Fruit fly (Drosophila melanogaster): Measurements from ENCODE around the gene CG1161.

CG1161 gene

DNA sequence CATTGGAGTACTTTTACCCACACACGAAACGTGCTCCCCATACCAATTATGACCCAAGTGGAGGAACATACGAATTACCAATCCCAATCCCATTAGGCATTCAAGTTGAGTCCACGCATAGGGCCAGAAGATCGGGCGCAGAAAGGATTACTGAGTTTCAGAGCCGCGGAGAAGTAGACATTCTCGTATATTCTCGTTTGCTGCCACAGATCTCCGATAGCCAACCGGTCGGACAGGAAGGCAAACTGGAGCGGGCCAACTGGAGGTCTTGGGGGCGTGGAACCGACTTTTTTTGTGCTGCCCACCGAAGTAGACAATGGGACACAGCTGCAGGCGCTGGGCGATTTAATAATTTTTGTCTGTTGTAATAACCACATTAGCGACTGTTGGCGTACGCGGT, 34.1 kb downstream of the CG1161 start:
- TF ChIP-seq bab1 (GFP tag; optimal IDR thresholded peaks at IDR 0.05) (no peak), Crg-1 (GFP tag; optimal IDR thresholded peaks at IDR 0.05) (no peak), CG12768 (GFP tag; optimal IDR thresholded peaks at IDR 0.05) (no peak), CG14711 (tag; optimal IDR thresholded peaks at IDR 0.05) (no peak), CG7101 (tag; optimal IDR thresholded peaks at IDR 0.05) (no peak), CG5204 (GFP tag; optimal IDR thresholded peaks at IDR 0.05) (no peak), CG7045 (GFP tag; optimal IDR thresholded peaks at IDR 0.05) (no peak), CG11617 (GFP tag; optimal IDR thresholded peaks at IDR 0.05) (no peak), CG33017 (tag; optimal IDR thresholded peaks at IDR 0.05) (no peak), cic (GFP tag; optimal IDR thresholded peaks at IDR 0.05) (no peak), pad (GFP tag; optimal IDR thresholded peaks at IDR 0.05) (no peak), ovo (GFP tag; optimal IDR thresholded peaks at IDR 0.05) (no peak), kay (GFP tag; ENCODE audit: borderline replicate concordance) (no peak), Mnt (GFP tag; optimal IDR thresholded peaks at IDR 0.05) (no peak), cnc (optimal IDR thresholded peaks at IDR 0.05) (no peak), CG1620 (GFP tag; optimal IDR thresholded peaks at IDR 0.05) (no peak), Hr96 (GFP tag; optimal IDR thresholded peaks at IDR 0.05) (no peak)

DNA sequence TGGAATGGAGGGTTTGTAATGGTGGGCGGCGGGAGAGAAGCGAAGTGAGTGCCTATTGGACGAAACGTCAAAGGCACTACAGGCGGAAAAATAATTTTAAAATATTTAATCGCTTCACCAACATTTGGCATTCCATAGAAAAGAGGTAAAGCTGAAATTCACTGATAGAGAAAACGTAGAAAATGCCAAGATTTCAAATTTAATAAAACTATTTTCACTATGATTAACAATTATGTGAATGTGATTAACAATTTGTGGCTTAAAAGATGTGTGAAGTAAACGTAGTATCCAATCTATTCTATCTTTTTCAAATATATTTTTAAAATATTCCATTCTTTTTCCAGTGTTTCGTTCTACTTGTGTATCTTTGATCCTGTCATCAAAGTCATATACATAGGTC, 34.5 kb downstream of the CG1161 start:
- no peak for TF ChIP-seq CG1620 (GFP tag; optimal IDR thresholded peaks at IDR 0.05)
- no peak for TF ChIP-seq CG7045 (GFP tag; optimal IDR thresholded peaks at IDR 0.05)
- TF ChIP-seq Hr96 (GFP tag; optimal IDR thresholded peaks at IDR 0.05): no peak
- TF ChIP-seq tj (GFP tag; optimal IDR thresholded peaks at IDR 0.05): no peak
- no peak for TF ChIP-seq bab1 (GFP tag; optimal IDR thresholded peaks at IDR 0.05)
- TF ChIP-seq CG14711 (tag; optimal IDR thresholded peaks at IDR 0.05): no peak
- TF ChIP-seq ovo (GFP tag; optimal IDR thresholded peaks at IDR 0.05): no peak
- no peak for TF ChIP-seq Crg-1 (GFP tag; optimal IDR thresholded peaks at IDR 0.05)
- no peak for TF ChIP-seq CG11617 (GFP tag; optimal IDR thresholded peaks at IDR 0.05)
- no peak for TF ChIP-seq CG33017 (tag; optimal IDR thresholded peaks at IDR 0.05)
- no peak for TF ChIP-seq CG5204 (GFP tag; optimal IDR thresholded peaks at IDR 0.05)
- TF ChIP-seq CG7101 (tag; optimal IDR thresholded peaks at IDR 0.05): no peak
- TF ChIP-seq Clk (GFP tag; optimal IDR thresholded peaks at IDR 0.05): no peak

DNA sequence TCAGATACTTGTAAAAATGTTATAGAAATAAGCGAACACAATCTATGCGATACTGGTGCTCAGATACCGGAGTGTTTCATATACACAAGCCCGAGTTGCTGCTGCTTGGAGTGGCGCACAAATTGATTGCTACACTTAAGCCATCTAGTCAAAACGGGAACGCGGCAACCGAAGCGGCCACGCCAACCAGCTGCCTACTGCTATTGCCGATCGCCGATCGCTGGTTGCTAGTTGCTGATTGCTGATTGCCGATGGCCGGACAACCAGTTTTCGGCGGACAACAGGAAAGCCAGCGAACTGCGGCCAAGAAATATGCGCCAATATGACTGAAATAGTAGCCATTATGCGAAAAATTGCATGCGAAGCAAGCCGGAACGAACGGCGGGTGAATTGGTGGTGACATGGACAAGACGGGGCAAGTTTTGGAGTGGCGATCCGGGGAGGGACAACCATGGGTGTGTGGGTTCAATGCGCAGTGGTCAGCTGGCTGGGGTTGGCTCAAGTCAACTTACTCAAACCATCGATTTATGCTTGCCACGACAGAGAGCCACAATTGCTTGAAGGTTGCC, 35.3 kb downstream of the CG1161 start:
- TF ChIP-seq CG5204 (GFP tag; optimal IDR thresholded peaks at IDR 0.05): no peak
- no peak for TF ChIP-seq CG14711 (tag; optimal IDR thresholded peaks at IDR 0.05)
- TF ChIP-seq CG12768 (GFP tag; optimal IDR thresholded peaks at IDR 0.05): no peak
- TF ChIP-seq CG33017 (tag; optimal IDR thresholded peaks at IDR 0.05): no peak
- no peak for TF ChIP-seq cic (GFP tag; optimal IDR thresholded peaks at IDR 0.05)

DNA sequence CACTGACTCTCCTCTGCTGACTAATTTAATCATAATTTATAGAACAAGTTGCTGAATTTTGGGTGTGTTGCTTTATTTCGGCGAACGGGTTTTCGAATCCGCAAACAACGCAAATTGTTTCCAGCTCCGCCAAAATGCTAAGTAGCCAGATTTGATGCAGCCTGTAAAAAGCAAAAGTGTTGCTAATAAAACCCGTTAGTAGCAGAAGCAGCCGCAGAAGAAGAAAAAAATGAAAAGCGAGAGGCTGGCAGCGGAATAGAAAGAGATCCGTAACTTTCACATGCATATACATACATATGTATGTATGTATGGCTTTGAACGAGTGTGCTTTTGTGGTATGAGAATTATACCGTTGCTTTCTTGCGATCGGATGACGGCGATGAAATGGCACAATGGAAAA, 37.1 kb downstream of the CG1161 start:
- TF ChIP-seq CG1620 (GFP tag; optimal IDR thresholded peaks at IDR 0.05) (no peak), CG5204 (GFP tag; optimal IDR thresholded peaks at IDR 0.05) (no peak)

DNA sequence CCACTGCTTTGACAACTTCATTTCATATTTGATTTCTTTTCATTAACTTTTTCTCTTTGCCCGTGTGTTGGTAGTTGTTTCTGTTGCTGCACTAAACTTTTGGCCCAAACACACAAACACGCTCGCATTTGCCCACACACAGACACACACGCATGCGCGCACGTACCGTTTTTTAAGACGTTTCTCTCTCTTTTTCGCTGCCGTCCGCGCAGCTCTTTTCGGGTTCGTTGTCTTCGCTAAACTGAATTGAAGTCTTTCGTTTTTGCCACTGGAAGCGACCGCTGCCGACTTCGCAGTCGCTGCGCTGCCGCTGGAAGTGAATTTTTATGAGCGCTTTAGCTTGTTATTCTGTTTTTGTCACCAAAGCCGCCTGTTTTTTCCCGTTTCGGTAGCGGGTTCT, 37.7 kb downstream of the CG1161 start, which contains the start of gene kkv:
Gene kkv, minus strand, starts transcription at position 246 of the 400 bp plus-strand sequence.
- no peak for TF ChIP-seq bab1 (GFP tag; optimal IDR thresholded peaks at IDR 0.05)
- TF ChIP-seq tj (GFP tag; optimal IDR thresholded peaks at IDR 0.05): no peak
- no peak for TF ChIP-seq cic (GFP tag; optimal IDR thresholded peaks at IDR 0.05)
- no peak for TF ChIP-seq CG5204 (GFP tag; optimal IDR thresholded peaks at IDR 0.05)
- no peak for TF ChIP-seq ovo (GFP tag; optimal IDR thresholded peaks at IDR 0.05)
- no peak for TF ChIP-seq cnc (optimal IDR thresholded peaks at IDR 0.05)
- no peak for TF ChIP-seq Clk (GFP tag; optimal IDR thresholded peaks at IDR 0.05)
- TF ChIP-seq CG14711 (tag; optimal IDR thresholded peaks at IDR 0.05): no peak
- TF ChIP-seq pad (GFP tag; optimal IDR thresholded peaks at IDR 0.05): no peak
- TF ChIP-seq toe (GFP tag; optimal IDR thresholded peaks at IDR 0.05): no peak
- no peak for TF ChIP-seq Crg-1 (GFP tag; optimal IDR thresholded peaks at IDR 0.05)

DNA sequence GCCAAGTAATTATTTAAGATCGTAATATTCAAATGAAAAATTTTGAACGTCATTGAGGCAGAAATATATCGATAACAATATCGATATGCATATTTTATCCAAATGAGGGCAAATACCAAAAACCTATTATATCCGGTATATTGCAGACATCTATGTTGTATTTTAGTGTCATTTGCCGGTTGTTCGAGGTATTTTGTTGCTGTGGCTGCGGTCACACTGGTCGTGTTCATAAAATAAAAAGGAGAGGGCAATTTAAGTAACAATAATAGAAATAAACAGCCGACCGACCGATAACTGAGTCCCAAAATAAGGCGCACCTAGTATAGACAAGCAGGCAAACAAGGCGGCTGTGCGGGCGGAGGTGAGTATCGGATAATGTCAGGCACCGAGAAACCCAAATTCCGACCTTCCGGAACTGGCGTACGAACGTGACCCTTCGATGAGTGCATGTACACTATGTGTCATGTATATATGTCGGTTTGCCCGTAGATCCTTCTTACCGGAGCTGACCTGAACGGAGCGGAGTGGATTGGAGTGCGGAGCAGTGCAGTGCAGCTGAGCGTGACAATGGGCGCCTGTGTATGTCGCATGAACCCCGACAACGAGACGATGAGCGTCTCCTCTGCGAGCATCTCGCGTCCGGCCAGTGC, 39.0 kb downstream of the CG1161 start, which contains the start of gene CG1172:
Gene CG1172, plus strand, starts transcription at position 181 of the 650 bp plus-strand sequence.
- TF ChIP-seq pad (GFP tag; optimal IDR thresholded peaks at IDR 0.05): peak; percentile 6
- TF ChIP-seq CG5204 (GFP tag; optimal IDR thresholded peaks at IDR 0.05): no peak
- peak; percentile 56 for TF ChIP-seq bab1 (GFP tag; optimal IDR thresholded peaks at IDR 0.05)
- TF ChIP-seq CG14711 (tag; optimal IDR thresholded peaks at IDR 0.05): no peak
- TF ChIP-seq CG11617 (GFP tag; optimal IDR thresholded peaks at IDR 0.05): no peak
- TF ChIP-seq CG12768 (GFP tag; optimal IDR thresholded peaks at IDR 0.05): no peak
- TF ChIP-seq Mnt (GFP tag; optimal IDR thresholded peaks at IDR 0.05): no peak
- TF ChIP-seq Clk (GFP tag; optimal IDR thresholded peaks at IDR 0.05): no peak
- no peak for TF ChIP-seq CG7045 (GFP tag; optimal IDR thresholded peaks at IDR 0.05)
- no peak for TF ChIP-seq CG7101 (tag; optimal IDR thresholded peaks at IDR 0.05)
- no peak for TF ChIP-seq Hr96 (GFP tag; optimal IDR thresholded peaks at IDR 0.05)
- TF ChIP-seq cic (GFP tag; optimal IDR thresholded peaks at IDR 0.05): no peak
- TF ChIP-seq cnc (optimal IDR thresholded peaks at IDR 0.05): no peak
- no peak for TF ChIP-seq Crg-1 (GFP tag; optimal IDR thresholded peaks at IDR 0.05)

DNA sequence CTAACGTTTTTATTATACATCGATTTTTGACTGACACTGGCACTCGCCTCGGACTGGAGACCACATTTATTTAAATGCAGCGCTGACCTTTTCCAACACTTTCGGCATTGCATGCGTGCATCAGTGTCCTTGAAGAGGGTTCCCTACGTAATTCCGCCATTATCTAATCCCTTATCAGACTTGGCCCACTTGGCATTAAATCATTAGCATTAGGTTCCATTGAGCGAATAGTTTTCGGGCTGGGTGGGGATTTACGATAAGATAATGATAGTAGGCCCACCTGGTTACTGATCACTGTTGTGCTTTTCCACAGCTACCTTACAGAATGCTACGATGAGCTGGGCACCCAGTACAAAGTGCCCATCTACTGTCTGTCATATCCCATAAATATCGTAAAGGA, 40.3 kb downstream of the CG1161 start:
- TF ChIP-seq Mnt (GFP tag; optimal IDR thresholded peaks at IDR 0.05): no peak
- TF ChIP-seq cic (GFP tag; optimal IDR thresholded peaks at IDR 0.05): peak; percentile 63

Data from whole organism, adult.